Fruit fly (Drosophila melanogaster): ENCODE data around the gene CG42395.

dm6 chrX:9599158-9600082, 23.4 kb upstream of the CG42395 start:
- TF ChIP-seq Myc (optimal IDR thresholded peaks at IDR 0.05) (no peak), h (GFP tag; optimal IDR thresholded peaks at IDR 0.05) (peak; percentile 28), Jra (GFP tag; optimal IDR thresholded peaks at IDR 0.05) (no peak), woc (GFP tag; optimal IDR thresholded peaks at IDR 0.05) (no peak), Hnf4 (GFP tag; optimal IDR thresholded peaks at IDR 0.05) (no peak), br (GFP tag; optimal IDR thresholded peaks at IDR 0.05) (no peak)

All from whole organism, wandering third instar larva.